Worm (Caenorhabditis elegans) whole organism, young adult: ENCODE measurements around the gene F49F1.7.

ENCODE experiments used
- B0261.1 ChIP-seq: sonication (generic microtip); optimal IDR thresholded peaks from 2 replicates; lab custom pipeline; 2016; ENCODE audit warnings: mild to moderate bottlenecking, missing genetic modification characterization, moderate library complexity, missing compliant biosample characterization
- F23B12.7 ChIP-seq: sonication (generic microtip); optimal IDR thresholded peaks from 2 replicates; lab custom pipeline; 2017; ENCODE audit warnings: missing genetic modification characterization, mild to moderate bottlenecking, missing compliant biosample characterization, antibody characterized with exemption, moderate library complexity; ENCODE audit not compliant: insufficient read depth
- F49E8.2 ChIP-seq: sonication (generic microtip); optimal IDR thresholded peaks from 3 replicates; lab custom pipeline; 2017; ENCODE audit warnings: missing genetic modification characterization, mild to moderate bottlenecking, missing compliant biosample characterization, antibody characterized with exemption, moderate library complexity; ENCODE audit not compliant: insufficient read depth
- K12H6.12 ChIP-seq: fragments of 200-800 bp; sonication (Bioruptor generic); optimal IDR thresholded peaks from 2 replicates; lab custom pipeline; 2018; ENCODE audit warnings: mild to moderate bottlenecking, missing genetic modification characterization, missing compliant biosample characterization
- ama-1 ChIP-seq, 3 experiments: fragments of 150-350 bp in 1 of 3; sonication (generic microtip) in 2 of 3; optimal IDR thresholded peaks; 2 replicates each; lab custom pipeline; 2014 to 2018; ENCODE audit warnings: missing biosample characterization in 2 of 3, missing genetic modification characterization in 2 of 3, missing genetic modification reagents in 2 of 3
- egl-44 ChIP-seq: fragments of 200-800 bp; sonication (Bioruptor generic); IDR thresholded peaks from 2 replicates; pipeline ENCODE4 v1.3.6; 2022; ENCODE audit warnings: missing genetic modification reagents, missing genetic modification characterization, missing compliant biosample characterization
- madf-10 ChIP-seq: sonication (generic microtip); optimal IDR thresholded peaks from 2 replicates; lab custom pipeline; 2016; ENCODE audit warnings: mild to moderate bottlenecking, missing genetic modification characterization, missing compliant biosample characterization
- unc-62 ChIP-seq: fragments of 150-350 bp; optimal IDR thresholded peaks from 2 replicates; lab custom pipeline; 2014; ENCODE audit warnings: missing biosample characterization, missing genetic modification reagents, missing genetic modification characterization
- ztf-3 ChIP-seq: fragments of 200-800 bp; sonication (Bioruptor generic); optimal IDR thresholded peaks from 2 replicates; lab custom pipeline; 2018; ENCODE audit warnings: mild to moderate bottlenecking, missing genetic modification characterization, missing compliant biosample characterization

- TF ChIP-seq K12H6.12 (tag; lab: Kevin White, UChicago) (no peak), B0261.1 (tag; lab: Kevin White, UChicago) (no peak), unc-62 (GFP tag; lab: Kevin White, UChicago) (no peak), ztf-3 (GFP tag; lab: Kevin White, UChicago) (no peak), F49E8.2 (no peak), ama-1 (optimal IDR thresholded peaks at IDR 0.05; lab: Kevin White, UChicago) (no peak), ama-1 (GFP tag; optimal IDR thresholded peaks at IDR 0.05; lab: Kevin White, UChicago) (no peak), F23B12.7 (tag; lab: Kevin White, UChicago) (no peak), egl-44 (GFP tag; lab: Robert Waterston, UW) (no peak), madf-10 (tag; lab: Kevin White, UChicago) (no peak)
These were observed 24.6 kb upstream of the F49F1.7 start for ce11 chrIV:4150138-4150537.
